Worm (Caenorhabditis elegans) whole organism, L4/young adult: ENCODE measurements around the gene T28H11.8.

Source experiments
- W03F9.2 ChIP-seq: fragments of 150-350 bp; optimal IDR thresholded peaks from 2 replicates; lab custom pipeline; 2014; ENCODE audit warnings: missing biosample characterization, missing genetic modification characterization
- him-1 ChIP-seq: sonication (generic microtip); optimal IDR thresholded peaks from 2 replicates; lab custom pipeline; 2016; ENCODE audit warnings: missing genotype, missing genetic modification reagents, missing genetic modification characterization, missing compliant biosample characterization

ce11 chrIV:4982477-4982876 is 38.0 kb downstream of the T28H11.8 start, which contains the start of gene E03H12.4:
- TF ChIP-seq him-1 (tag; lab: Kevin White, UChicago) = no peak
- no peak for TF ChIP-seq W03F9.2 (tag; lab: Kevin White, UChicago)
